Worm (Caenorhabditis elegans): ENCODE data around the gene F41F3.8.

The F41F3.8 gene

DNA sequence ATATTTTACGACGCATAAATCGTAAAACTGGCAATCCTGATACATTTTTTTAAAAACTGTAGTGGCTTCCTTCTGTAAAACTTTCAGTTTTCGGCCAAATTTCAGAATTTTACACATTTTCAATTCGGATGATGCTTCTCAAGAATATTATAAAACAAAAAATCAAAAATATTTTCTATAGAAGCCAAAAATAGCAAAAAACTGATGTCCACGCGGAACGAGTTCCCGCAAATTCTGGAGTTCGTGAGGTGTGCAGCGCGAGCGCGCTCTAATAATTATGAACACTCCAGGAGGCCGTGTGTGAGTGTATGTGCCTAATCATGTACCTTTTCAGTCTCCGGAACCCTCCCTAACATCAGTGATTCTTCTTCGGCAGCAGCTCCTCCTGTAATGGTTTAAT lies 31.4 kb upstream of the F41F3.8 start, which contains the start of gene sumv-2:
Gene sumv-2, plus strand, starts transcription at position 301 of the 400 bp plus-strand sequence.
- TF ChIP-seq snu-23 (GFP tag; optimal IDR thresholded peaks at IDR 0.05) (no peak), nhr-85 (tag) (peak; percentile 5)

ce11 chrV:4623535-4623934 lies 25.1 kb upstream of the F41F3.8 start:
- TF ChIP-seq lin-14 (GFP tag; optimal IDR thresholded peaks at IDR 0.05) (no peak), efl-1 (optimal IDR thresholded peaks at IDR 0.05) (no peak), efl-1 (GFP tag; optimal IDR thresholded peaks at IDR 0.05 in 1 of 2) (peak; percentile 14 to 24)

ce11 chrV:4624717-4625116 lies 23.9 kb upstream of the F41F3.8 start:
- TF ChIP-seq skn-1 (tag; optimal IDR thresholded peaks at IDR 0.05) (no peak), efl-1 (optimal IDR thresholded peaks at IDR 0.05) (peak in 1 of 2 experiments; percentile 15), efl-1 (GFP tag; optimal IDR thresholded peaks at IDR 0.05 in 1 of 2) (peak in 1 of 2 experiments; percentile 27), nhr-76 (tag; optimal IDR thresholded peaks at IDR 0.05) (no peak), dpl-1 (GFP tag; optimal IDR thresholded peaks at IDR 0.05) (peak in 1 of 3 experiments; percentile 18)

ce11 chrV:4626344-4626743 lies 22.3 kb upstream of the F41F3.8 start:
- TF ChIP-seq fkh-10 (GFP tag; optimal IDR thresholded peaks at IDR 0.05) (peak; percentile 54), ets-5 (GFP tag; IDR thresholded peaks at IDR 0.05) (no peak)

DNA sequence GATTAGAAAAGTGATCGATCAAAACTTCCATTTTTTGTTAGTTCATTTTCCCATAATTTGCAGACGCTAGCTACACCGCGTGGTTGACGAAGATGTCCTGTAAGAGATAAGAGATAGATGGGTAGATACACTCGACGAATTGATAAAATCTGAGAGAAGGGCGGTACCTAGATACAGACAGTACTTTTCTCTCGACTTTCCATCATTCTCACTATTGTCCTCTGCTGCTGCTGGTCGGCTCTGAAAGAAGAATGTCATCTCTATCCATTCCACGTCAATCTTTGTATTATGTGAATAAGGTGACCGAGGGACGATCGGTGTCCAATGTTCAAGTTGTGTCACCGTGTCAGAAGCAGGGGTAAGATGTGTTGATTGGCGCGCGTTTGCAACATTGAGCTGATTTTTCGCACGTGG lies 20.1 kb upstream of the F41F3.8 start, which contains the start of gene pmt-2:
Gene pmt-2, plus strand, starts transcription at position 64 of the 414 bp plus-strand sequence.
- TF ChIP-seq nhr-19 (GFP tag; conservative IDR thresholded peaks at IDR 0.05) (no peak), blmp-1 (tag; optimal IDR thresholded peaks at IDR 0.05) (peak; percentile 90), nhr-90 (tag; optimal IDR thresholded peaks at IDR 0.05; ENCODE audit: poor library complexity) (peak; percentile 37), nhr-85 (tag) (peak; percentile 95), elt-2 (tag; optimal IDR thresholded peaks at IDR 0.05) (peak; percentile 17), rnt-1 (tag; optimal IDR thresholded peaks at IDR 0.05) (peak; percentile 1), nhr-71 (tag; optimal IDR thresholded peaks at IDR 0.05) (peak; percentile 68), nhr-20 (tag; optimal IDR thresholded peaks at IDR 0.05) (peak; percentile 67), ceh-82 (tag; optimal IDR thresholded peaks at IDR 0.05) (peak in 1 of 3 experiments; percentile 4), lin-14 (GFP tag; optimal IDR thresholded peaks at IDR 0.05) (peak; percentile 79), dpl-1 (GFP tag; optimal IDR thresholded peaks at IDR 0.05) (peak in 1 of 3 experiments; percentile 9), nhr-47 (tag; optimal IDR thresholded peaks at IDR 0.05) (peak; percentile 31), mep-1 (tag; optimal IDR thresholded peaks at IDR 0.05) (peak; percentile 20), xbp-1 (tag; optimal IDR thresholded peaks at IDR 0.05) (no peak), snu-23 (GFP tag; optimal IDR thresholded peaks at IDR 0.05) (peak; percentile 54), lin-35 (GFP tag; optimal IDR thresholded peaks at IDR 0.05) (peak in 1 of 2 experiments; percentile 5), C04F5.9 (tag; optimal IDR thresholded peaks at IDR 0.05) (no peak), elt-3 (tag; optimal IDR thresholded peaks at IDR 0.05) (peak; percentile 9 to 77 (median 52)), fkh-4 (tag; optimal IDR thresholded peaks at IDR 0.05; ENCODE audit: borderline replicate concordance) (no peak), lsy-2 (tag; optimal IDR thresholded peaks at IDR 0.05) (peak in 1 of 2 experiments; percentile 29)

ce11 chrV:4630267-4630666 lies 18.4 kb upstream of the F41F3.8 start:
- TF ChIP-seq efl-1 (optimal IDR thresholded peaks at IDR 0.05) (no peak), efl-1 (GFP tag; optimal IDR thresholded peaks at IDR 0.05 in 1 of 2) (peak in 1 of 2 experiments; percentile 6), mep-1 (tag; optimal IDR thresholded peaks at IDR 0.05) (peak; percentile 24), blmp-1 (tag; optimal IDR thresholded peaks at IDR 0.05) (peak; percentile 46), pqm-1 (tag; optimal IDR thresholded peaks at IDR 0.05) (peak; percentile 38), ceh-82 (tag; optimal IDR thresholded peaks at IDR 0.05) (no peak), nhr-71 (tag; optimal IDR thresholded peaks at IDR 0.05) (peak; percentile 17), nhr-20 (tag; optimal IDR thresholded peaks at IDR 0.05) (peak; percentile 22), nhr-85 (tag) (peak; percentile 53), elt-2 (tag; optimal IDR thresholded peaks at IDR 0.05) (peak; percentile 23), lin-14 (GFP tag; optimal IDR thresholded peaks at IDR 0.05) (peak; percentile 48), elt-3 (tag; optimal IDR thresholded peaks at IDR 0.05) (peak in 5 of 6 experiments; percentile 91 to 97 (median 96)), mab-9 (GFP tag; IDR thresholded peaks at IDR 0.05) (no peak), ces-1 (GFP tag; optimal IDR thresholded peaks at IDR 0.05) (no peak)
